Worm (Caenorhabditis elegans): ENCODE measurements around the gene hot-8.

Gene hot-8

DNA sequence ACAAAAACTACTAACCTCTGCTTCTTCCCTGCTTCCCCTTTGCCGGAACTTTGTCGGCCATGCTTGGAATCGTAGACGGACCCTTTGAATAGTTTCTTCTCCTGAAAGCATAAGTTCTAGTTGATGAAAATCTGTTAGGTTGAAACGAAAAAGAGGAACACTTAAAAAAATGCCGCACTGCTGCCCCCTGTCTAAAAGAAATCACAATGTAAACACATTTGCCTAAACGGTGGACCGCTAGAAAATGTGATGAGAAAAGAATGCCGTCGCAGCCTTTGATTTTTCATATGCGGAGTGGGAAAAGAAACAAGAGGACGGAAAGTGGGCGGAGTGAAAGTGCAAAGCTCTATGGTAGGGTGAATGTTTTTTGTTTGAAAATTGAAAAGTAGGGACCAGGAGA lies 25.9 kb downstream of the hot-8 start, which contains the start of gene T13G4.7:
T13G4.7 (minus strand) TSS at position 101 of the 400 bp plus-strand sequence.
- TF ChIP-seq hmbx-1 (tag; optimal IDR thresholded peaks at IDR 0.05) = no peak
- no peak for TF ChIP-seq ama-1 (optimal IDR thresholded peaks at IDR 0.05)
- TF ChIP-seq sea-1 (GFP tag; conservative IDR thresholded peaks at IDR 0.05) = no peak
- TF ChIP-seq ets-7 (tag; optimal IDR thresholded peaks at IDR 0.05) = no peak
- no peak for TF ChIP-seq hnd-1 (tag; optimal IDR thresholded peaks at IDR 0.05)
- no peak for TF ChIP-seq ceh-36 (tag; optimal IDR thresholded peaks at IDR 0.05)
- no peak for TF ChIP-seq F13C5.2 (tag; optimal IDR thresholded peaks at IDR 0.05)
- no peak for TF ChIP-seq tbx-37 (GFP tag; conservative IDR thresholded peaks at IDR 0.05)
- TF ChIP-seq ceh-13 (GFP tag; optimal IDR thresholded peaks at IDR 0.05) = no peak
- TF ChIP-seq hmg-4 (GFP tag; optimal IDR thresholded peaks at IDR 0.05) = no peak
- TF ChIP-seq tra-4 (tag; optimal IDR thresholded peaks at IDR 0.05) = no peak
- TF ChIP-seq scrt-1 (GFP tag; IDR thresholded peaks at IDR 0.05) = no peak
- TF ChIP-seq tbx-11 (GFP tag; IDR thresholded peaks at IDR 0.05) = no peak
- no peak for TF ChIP-seq aly-1 (tag; optimal IDR thresholded peaks at IDR 0.05)
- TF ChIP-seq pes-1 (GFP tag; IDR thresholded peaks at IDR 0.05) = no peak
- TF ChIP-seq flt-1 (GFP tag; IDR thresholded peaks at IDR 0.05) = no peak
- no peak for TF ChIP-seq B0310.2 (tag; optimal IDR thresholded peaks at IDR 0.05)

DNA sequence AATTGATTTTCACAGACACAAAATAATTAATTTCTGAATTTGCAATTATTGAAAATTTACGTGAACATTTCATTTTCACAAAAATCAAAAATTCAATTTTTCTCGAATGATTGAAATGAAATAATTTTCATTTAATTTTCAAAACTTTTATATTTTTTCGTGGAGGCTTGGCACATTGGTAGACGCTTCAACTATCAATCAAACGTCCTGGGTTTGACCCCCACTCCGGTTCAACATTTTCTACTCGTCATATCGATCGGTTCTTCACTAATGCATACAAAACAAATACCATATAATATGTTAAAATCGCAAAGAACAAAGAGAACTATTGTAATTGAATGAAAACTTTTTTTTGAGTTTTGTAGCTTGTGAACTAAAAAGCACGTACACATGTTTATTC lies 27.8 kb downstream of the hot-8 start:
- TF ChIP-seq ama-1 (optimal IDR thresholded peaks at IDR 0.05) (no peak), ceh-36 (tag; optimal IDR thresholded peaks at IDR 0.05) (no peak), flt-1 (GFP tag; IDR thresholded peaks at IDR 0.05) (no peak), F13C5.2 (tag; optimal IDR thresholded peaks at IDR 0.05) (no peak)

DNA sequence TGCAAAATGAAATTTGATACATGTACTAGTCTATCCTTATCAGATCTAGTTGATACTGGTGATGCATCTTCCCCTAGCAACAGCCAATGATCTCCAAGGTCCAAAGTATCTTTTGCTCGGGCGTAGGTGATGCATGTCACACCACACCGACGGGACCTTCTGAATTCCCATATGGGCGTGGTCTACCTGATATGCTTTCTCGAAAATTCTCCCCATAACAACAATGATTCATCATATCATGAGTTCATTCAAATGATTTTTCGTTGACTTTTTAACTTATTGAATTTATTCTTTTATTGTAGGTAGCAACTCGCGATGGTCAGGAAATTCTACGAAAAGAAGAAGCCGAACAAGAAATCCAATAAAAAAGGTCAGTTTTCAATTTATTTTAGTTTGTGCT lies 29.0 kb downstream of the hot-8 start, which contains the start of gene C46H3.1:
C46H3.1 (plus strand) TSS at position 301 of the 400 bp plus-strand sequence.
- no peak for TF ChIP-seq aly-1 (tag; optimal IDR thresholded peaks at IDR 0.05)
- TF ChIP-seq flt-1 (GFP tag; IDR thresholded peaks at IDR 0.05) = no peak
- no peak for TF ChIP-seq hmbx-1 (tag; optimal IDR thresholded peaks at IDR 0.05)
- TF ChIP-seq F13C5.2 (tag; optimal IDR thresholded peaks at IDR 0.05) = no peak
- TF ChIP-seq tbx-11 (GFP tag; IDR thresholded peaks at IDR 0.05) = no peak
- TF ChIP-seq sea-1 (GFP tag; conservative IDR thresholded peaks at IDR 0.05) = no peak

DNA sequence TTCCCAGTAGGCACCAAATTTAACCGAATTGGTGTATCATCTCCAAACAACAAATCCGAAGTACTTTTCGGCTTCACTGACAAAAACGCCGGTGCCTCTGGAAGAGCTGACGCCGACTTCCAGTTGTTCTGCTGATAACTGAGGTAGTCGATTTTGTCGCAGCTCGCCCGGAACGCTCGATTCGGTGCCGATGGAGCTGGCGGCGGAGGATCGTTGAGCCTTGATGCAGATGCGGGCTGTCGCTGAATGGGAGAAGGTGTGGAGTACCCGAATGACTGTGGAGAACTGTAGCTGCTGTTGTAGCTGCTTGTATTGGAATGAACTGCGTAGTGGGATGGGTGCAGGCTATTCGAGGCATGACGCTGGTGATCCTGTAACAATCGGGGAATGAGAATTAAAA lies 33.1 kb downstream of the hot-8 start:
- no peak for TF ChIP-seq hmg-4 (GFP tag; optimal IDR thresholded peaks at IDR 0.05)
- no peak for TF ChIP-seq ama-1 (optimal IDR thresholded peaks at IDR 0.05)
- no peak for TF ChIP-seq sea-1 (GFP tag; conservative IDR thresholded peaks at IDR 0.05)
- TF ChIP-seq ets-7 (tag; optimal IDR thresholded peaks at IDR 0.05) = no peak
- TF ChIP-seq scrt-1 (GFP tag; IDR thresholded peaks at IDR 0.05) = no peak
- TF ChIP-seq tbx-11 (GFP tag; IDR thresholded peaks at IDR 0.05) = no peak
- no peak for TF ChIP-seq ceh-13 (GFP tag; optimal IDR thresholded peaks at IDR 0.05)
- no peak for TF ChIP-seq pes-1 (GFP tag; IDR thresholded peaks at IDR 0.05)
- no peak for TF ChIP-seq aly-1 (tag; optimal IDR thresholded peaks at IDR 0.05)
- no peak for TF ChIP-seq flt-1 (GFP tag; IDR thresholded peaks at IDR 0.05)
- no peak for TF ChIP-seq ceh-36 (tag; optimal IDR thresholded peaks at IDR 0.05)
- no peak for TF ChIP-seq B0310.2 (tag; optimal IDR thresholded peaks at IDR 0.05)
- TF ChIP-seq F13C5.2 (tag; optimal IDR thresholded peaks at IDR 0.05) = no peak
- no peak for TF ChIP-seq tra-4 (tag; optimal IDR thresholded peaks at IDR 0.05)
- TF ChIP-seq tbx-37 (GFP tag; conservative IDR thresholded peaks at IDR 0.05) = no peak
- no peak for TF ChIP-seq hmbx-1 (tag; optimal IDR thresholded peaks at IDR 0.05)
- TF ChIP-seq hnd-1 (tag; optimal IDR thresholded peaks at IDR 0.05) = no peak

DNA sequence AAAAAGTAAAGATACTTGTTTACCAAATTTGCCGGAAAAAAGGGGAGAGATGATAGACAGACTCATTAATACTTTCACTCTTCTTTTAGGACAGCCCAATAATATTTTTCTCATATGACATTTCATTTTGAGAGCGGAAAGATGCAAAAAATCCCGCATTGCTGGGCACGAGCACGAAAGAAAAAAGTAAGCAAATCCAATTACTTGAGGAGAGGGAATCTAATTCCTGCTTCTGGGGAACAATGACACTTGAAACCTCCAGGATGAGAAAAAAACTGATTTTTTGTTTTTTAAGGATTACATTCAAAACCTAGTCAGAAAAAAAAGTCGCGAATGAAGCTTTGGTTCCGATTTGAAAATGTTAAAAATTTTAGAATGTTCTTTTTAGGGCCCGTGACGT lies 36.7 kb downstream of the hot-8 start:
- TF ChIP-seq aly-1 (tag; optimal IDR thresholded peaks at IDR 0.05) (no peak), tra-4 (tag; optimal IDR thresholded peaks at IDR 0.05) (no peak), ceh-36 (tag; optimal IDR thresholded peaks at IDR 0.05) (no peak), ama-1 (optimal IDR thresholded peaks at IDR 0.05) (no peak), ceh-13 (GFP tag; optimal IDR thresholded peaks at IDR 0.05) (no peak)

DNA sequence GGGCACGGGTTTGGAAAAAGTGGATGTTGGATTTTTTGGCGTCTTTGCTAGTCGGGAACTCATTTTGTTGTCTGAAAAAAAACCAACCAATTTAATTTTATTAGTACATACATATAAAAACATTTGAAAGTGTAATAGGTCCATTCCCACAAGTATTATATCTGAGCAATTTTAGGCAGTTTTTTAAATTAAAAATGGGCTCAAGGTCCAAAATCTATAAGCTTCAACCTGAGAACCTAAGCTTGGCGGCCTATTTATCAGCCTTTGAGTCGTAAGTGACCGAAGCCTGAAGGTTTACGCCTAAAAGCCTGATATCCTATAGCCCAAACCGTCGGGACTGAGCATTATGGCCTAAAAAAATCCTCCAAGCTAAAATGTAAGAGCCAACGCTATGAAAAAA lies 38.4 kb downstream of the hot-8 start:
- TF ChIP-seq B0310.2 (tag; optimal IDR thresholded peaks at IDR 0.05) = no peak
- no peak for TF ChIP-seq hmbx-1 (tag; optimal IDR thresholded peaks at IDR 0.05)
- TF ChIP-seq sea-1 (GFP tag; conservative IDR thresholded peaks at IDR 0.05) = no peak
- TF ChIP-seq hnd-1 (tag; optimal IDR thresholded peaks at IDR 0.05) = no peak

DNA sequence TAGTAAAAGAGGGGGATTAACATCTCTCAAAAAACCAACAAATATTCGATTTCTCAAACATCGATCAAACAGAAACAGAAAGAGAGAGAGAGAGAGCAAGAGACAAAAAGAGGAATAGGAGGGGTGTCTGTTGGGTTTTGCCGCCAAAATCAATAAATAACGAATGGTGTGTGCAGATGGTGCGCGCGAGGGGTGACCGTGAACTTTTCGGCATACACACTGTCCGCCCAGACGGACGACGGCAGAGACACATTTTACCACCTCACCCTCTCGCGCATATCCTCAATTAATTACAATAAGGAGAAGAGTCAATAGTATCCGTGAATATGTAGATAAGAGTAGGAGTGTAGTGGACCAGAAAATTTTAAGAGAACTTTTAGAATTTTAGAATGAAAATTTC lies 42.3 kb downstream of the hot-8 start:
- TF ChIP-seq hmg-4 (GFP tag; optimal IDR thresholded peaks at IDR 0.05) (peak; percentile 42), flt-1 (GFP tag; IDR thresholded peaks at IDR 0.05) (0 out of 2 replicates have a peak, but pooled peaks have one; percentile 9), tra-4 (tag; optimal IDR thresholded peaks at IDR 0.05) (no peak), aly-1 (tag; optimal IDR thresholded peaks at IDR 0.05) (no peak)

DNA sequence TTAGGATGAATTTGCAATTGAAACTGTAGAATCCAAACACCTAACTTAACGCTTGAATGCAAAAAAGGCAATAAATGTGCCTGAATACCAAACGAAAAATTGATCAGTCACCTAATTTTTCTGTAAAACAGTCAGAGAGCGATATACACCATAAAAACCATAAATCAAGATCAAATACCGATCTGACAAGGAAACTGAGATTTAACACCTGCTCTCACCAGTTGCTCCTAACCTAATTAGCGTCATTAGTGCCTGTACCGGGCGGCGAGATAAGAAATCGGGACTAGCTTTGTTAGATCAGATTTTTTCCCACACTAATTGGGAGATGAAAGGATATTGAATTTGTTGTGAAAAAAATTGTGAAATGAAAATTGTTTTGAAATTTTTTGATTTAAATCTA lies 43.0 kb downstream of the hot-8 start:
- TF ChIP-seq tra-4 (tag; optimal IDR thresholded peaks at IDR 0.05) (no peak), scrt-1 (GFP tag; IDR thresholded peaks at IDR 0.05) (no peak), hnd-1 (tag; optimal IDR thresholded peaks at IDR 0.05) (no peak), flt-1 (GFP tag; IDR thresholded peaks at IDR 0.05) (no peak), ama-1 (optimal IDR thresholded peaks at IDR 0.05) (no peak), sea-1 (GFP tag; conservative IDR thresholded peaks at IDR 0.05) (no peak), pes-1 (GFP tag; IDR thresholded peaks at IDR 0.05) (no peak), hmbx-1 (tag; optimal IDR thresholded peaks at IDR 0.05) (no peak), ceh-13 (GFP tag; optimal IDR thresholded peaks at IDR 0.05) (no peak), hmg-4 (GFP tag; optimal IDR thresholded peaks at IDR 0.05) (no peak), tbx-37 (GFP tag; conservative IDR thresholded peaks at IDR 0.05) (no peak), B0310.2 (tag; optimal IDR thresholded peaks at IDR 0.05) (no peak), tbx-11 (GFP tag; IDR thresholded peaks at IDR 0.05) (no peak), aly-1 (tag; optimal IDR thresholded peaks at IDR 0.05) (no peak), F13C5.2 (tag; optimal IDR thresholded peaks at IDR 0.05) (no peak), ceh-36 (tag; optimal IDR thresholded peaks at IDR 0.05) (no peak), ets-7 (tag; optimal IDR thresholded peaks at IDR 0.05) (no peak)
